Worm (Caenorhabditis elegans): ENCODE measurements around the gene far-7.

DNA sequence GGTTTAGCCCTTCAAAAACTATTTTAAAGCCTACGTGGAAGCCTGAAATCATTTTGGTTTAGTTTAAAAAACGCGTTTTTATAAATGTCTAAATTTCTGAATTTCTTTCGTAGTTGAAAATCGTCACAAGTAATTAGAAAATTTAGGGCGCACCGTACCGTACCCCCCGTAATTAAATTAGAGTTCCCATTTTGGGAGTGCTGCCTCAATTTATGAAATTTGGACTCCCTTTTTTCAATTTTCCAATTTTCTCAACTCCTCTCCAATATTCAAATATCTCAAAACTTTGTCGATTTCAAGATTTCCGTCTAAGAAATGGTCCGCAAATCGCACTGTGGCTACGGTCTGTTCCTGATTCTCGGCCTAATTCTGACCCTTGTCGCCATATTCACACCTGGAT is 20.6 kb downstream of the far-7 start, which contains the start of gene clc-31:
- TF ChIP-seq him-1 (tag; optimal IDR thresholded peaks at IDR 0.05) (no peak), W03F9.2 (tag; optimal IDR thresholded peaks at IDR 0.05) (no peak), dao-5 (tag; optimal IDR thresholded peaks at IDR 0.05) (no peak)

Measured in whole organism, L4/young adult.